Fruit fly (Drosophila melanogaster) whole organism: ENCODE data around the gene CG10750.

Experiments
- CG8478 ChIP-seq: fragments of >200 bp; optimal IDR thresholded peaks from 2 replicates; lab custom pipeline; 2018; ENCODE audit warnings: inconsistent platforms
- Dll ChIP-seq: fragments of >200 bp; optimal IDR thresholded peaks from 2 replicates; lab custom pipeline; 2017
- EcR ChIP-seq, 2 experiments: fragments of >200 bp; optimal IDR thresholded peaks; 2 replicates each; lab custom pipeline; 2017; ENCODE audit warnings: missing biosample characterization in 2 of 2, missing genetic modification characterization in 2 of 2, missing genetic modification reagents in 2 of 2
- pan ChIP-seq: fragments of >200 bp; optimal IDR thresholded peaks from 2 replicates; lab custom pipeline; 2017
- usp ChIP-seq: fragments of >200 bp; optimal IDR thresholded peaks from 2 replicates; lab custom pipeline; 2017; ENCODE audit warnings: missing biosample characterization, missing genetic modification characterization, mixed read lengths

dm6 chr2L:19314589-19314988 is 14.5 kb downstream of the CG10750 start:
- TF ChIP-seq usp (GFP tag; lab: Kevin White, UChicago) (no peak), CG8478 (lab: Kevin White, UChicago) (no peak), pan (lab: Kevin White, UChicago) (no peak), EcR (GFP tag; optimal IDR thresholded peaks at IDR 0.05; lab: Kevin White, UChicago) (no peak), Dll (lab: Kevin White, UChicago) (no peak)
